Worm (Caenorhabditis elegans) whole organism, young adult: ENCODE data around the gene hsp-12.3.

ENCODE experiments used
- B0261.1 ChIP-seq: sonication (generic microtip); optimal IDR thresholded peaks from 2 replicates; lab custom pipeline; 2016; ENCODE audit warnings: mild to moderate bottlenecking, missing genetic modification characterization, moderate library complexity, missing compliant biosample characterization
- B0336.3 ChIP-seq: fragments of 200-800 bp; sonication (Bioruptor generic); IDR thresholded peaks from 2 replicates; pipeline ENCODE4 v1.3.6; 2022; ENCODE audit warnings: missing genetic modification characterization, missing compliant biosample characterization
- C17E4.6 ChIP-seq: fragments of 200-800 bp; sonication (Bioruptor generic); IDR thresholded peaks from 2 replicates; pipeline ENCODE4 v1.3.6; 2022; ENCODE audit warnings: missing genetic modification reagents, missing genetic modification characterization, missing compliant biosample characterization
- F23B12.7 ChIP-seq: sonication (generic microtip); optimal IDR thresholded peaks from 2 replicates; lab custom pipeline; 2017; ENCODE audit warnings: missing genetic modification characterization, mild to moderate bottlenecking, missing compliant biosample characterization, antibody characterized with exemption, moderate library complexity; ENCODE audit not compliant: insufficient read depth
- F49E8.2 ChIP-seq: sonication (generic microtip); optimal IDR thresholded peaks from 3 replicates; lab custom pipeline; 2017; ENCODE audit warnings: missing genetic modification characterization, mild to moderate bottlenecking, missing compliant biosample characterization, antibody characterized with exemption, moderate library complexity; ENCODE audit not compliant: insufficient read depth
- Y56A3A.18 ChIP-seq: fragments of 200-800 bp; sonication (Bioruptor generic); IDR thresholded peaks from 2 replicates; pipeline ENCODE4 v1.3.6; 2022; ENCODE audit warnings: missing genetic modification reagents, missing genetic modification characterization, missing compliant biosample characterization
- Y67H2A.10 ChIP-seq: fragments of 200-800 bp; sonication (Bioruptor generic); conservative IDR thresholded peaks from 2 replicates; pipeline ENCODE4 v1.3.6; 2022; ENCODE audit warnings: missing genetic modification reagents, missing genetic modification characterization, missing compliant biosample characterization
- Y95B8A.8 ChIP-seq: fragments of 200-800 bp; sonication (Bioruptor generic); IDR thresholded peaks from 2 replicates; pipeline ENCODE4 v1.3.6; 2022; ENCODE audit warnings: missing genetic modification reagents, missing genetic modification characterization, missing compliant biosample characterization
- ccch-3 ChIP-seq: fragments of 200-800 bp; sonication (Bioruptor generic); optimal IDR thresholded peaks from 2 replicates; lab custom pipeline; 2018; ENCODE audit warnings: mild to moderate bottlenecking, missing genetic modification characterization, missing compliant biosample characterization
- cebp-1 ChIP-seq, 2 experiments: fragments of 200-800 bp in 1 of 2; sonication (Bioruptor generic) in 1 of 2; sonication (generic microtip) in 1 of 2; IDR thresholded peaks in 1 of 2; optimal IDR thresholded peaks in 1 of 2; 2 replicates each; pipeline versions ENCODE4 v1.3.6 to Lab custom; 2017 to 2022; ENCODE audit warnings: missing compliant biosample characterization in 2 of 2, missing genetic modification characterization in 2 of 2, mild to moderate bottlenecking in 1 of 2, missing genetic modification reagents in 1 of 2, moderate library complexity in 1 of 2
- chd-7 ChIP-seq: sonication (generic microtip); optimal IDR thresholded peaks from 2 replicates; lab custom pipeline; 2016; ENCODE audit warnings: mild to moderate bottlenecking, missing genetic modification characterization, moderate library complexity, missing compliant biosample characterization
- dox-1 ChIP-seq: fragments of 200-800 bp; sonication (Bioruptor generic); IDR thresholded peaks from 2 replicates; pipeline ENCODE4 v1.3.6; 2022; ENCODE audit warnings: missing genetic modification reagents, missing genetic modification characterization, missing compliant biosample characterization
- dpl-1 ChIP-seq: fragments of 150-350 bp; optimal IDR thresholded peaks from 2 replicates; lab custom pipeline; 2014; ENCODE audit warnings: missing biosample characterization, missing genetic modification reagents, missing genetic modification characterization
- ekl-4 ChIP-seq: fragments of 200-800 bp; sonication (Bioruptor generic); IDR thresholded peaks from 2 replicates; pipeline ENCODE4 v1.3.6; 2022; ENCODE audit warnings: missing genetic modification reagents, missing genetic modification characterization, missing compliant biosample characterization
- gei-17 ChIP-seq: fragments of 200-800 bp; sonication (Bioruptor generic); optimal IDR thresholded peaks from 2 replicates; lab custom pipeline; 2018; ENCODE audit warnings: mild to moderate bottlenecking, missing genetic modification characterization, missing compliant biosample characterization
- him-1 ChIP-seq: sonication (generic microtip); optimal IDR thresholded peaks from 2 replicates; lab custom pipeline; 2016; ENCODE audit warnings: missing genotype, missing genetic modification reagents, missing genetic modification characterization, missing compliant biosample characterization
- hlh-12 ChIP-seq: sonication (generic microtip); optimal IDR thresholded peaks from 2 replicates; lab custom pipeline; 2016; ENCODE audit warnings: missing genetic modification characterization, missing compliant biosample characterization
- lag-1 ChIP-seq: fragments of 200-800 bp; sonication (Bioruptor generic); IDR thresholded peaks from 2 replicates; pipeline ENCODE4 v1.3.6; 2022; ENCODE audit warnings: missing genetic modification reagents, missing genetic modification characterization, missing compliant biosample characterization
- let-607 ChIP-seq, 2 experiments: fragments of 200-800 bp in 1 of 2; sonication (Bioruptor generic) in 1 of 2; sonication (generic microtip) in 1 of 2; optimal IDR thresholded peaks; 2 replicates each; lab custom pipeline; 2016 to 2018; ENCODE audit warnings: mild to moderate bottlenecking in 2 of 2, missing compliant biosample characterization in 2 of 2, missing genetic modification characterization in 2 of 2, moderate library complexity in 2 of 2, missing genotype in 1 of 2
- lin-40 ChIP-seq: sonication (generic microtip); optimal IDR thresholded peaks from 2 replicates; lab custom pipeline; 2016; ENCODE audit warnings: missing genetic modification characterization, mild to moderate bottlenecking, missing compliant biosample characterization, missing genotype, missing genetic modification reagents
- lin-54 ChIP-seq: fragments of 200-800 bp; sonication (Bioruptor generic); optimal IDR thresholded peaks from 2 replicates; lab custom pipeline; 2018; ENCODE audit warnings: mild to moderate bottlenecking, missing genetic modification characterization, missing compliant biosample characterization
- lir-1 ChIP-seq: fragments of 200-800 bp; sonication (Bioruptor generic); conservative IDR thresholded peaks from 2 replicates; pipeline ENCODE4 v1.3.6; 2022; ENCODE audit warnings: missing genetic modification reagents, missing genetic modification characterization, missing compliant biosample characterization
- lsy-27 ChIP-seq: sonication (generic microtip); optimal IDR thresholded peaks from 2 replicates; lab custom pipeline; 2017; ENCODE audit warnings: missing genetic modification characterization, mild to moderate bottlenecking, missing compliant biosample characterization, antibody characterized with exemption, missing genotype, borderline replicate concordance; ENCODE audit not compliant: insufficient read depth
- madf-10 ChIP-seq: sonication (generic microtip); optimal IDR thresholded peaks from 2 replicates; lab custom pipeline; 2016; ENCODE audit warnings: mild to moderate bottlenecking, missing genetic modification characterization, missing compliant biosample characterization
- madf-3 ChIP-seq: fragments of 200-800 bp; sonication (Bioruptor generic); IDR thresholded peaks from 2 replicates; pipeline ENCODE4 v1.3.6; 2022; ENCODE audit warnings: missing genetic modification reagents, missing genetic modification characterization, missing compliant biosample characterization
- madf-6 ChIP-seq: fragments of 200-800 bp; sonication (Bioruptor generic); IDR thresholded peaks from 2 replicates; pipeline ENCODE4 v1.3.6; 2022; ENCODE audit warnings: missing genetic modification reagents, missing genetic modification characterization, missing compliant biosample characterization
- mcd-1 ChIP-seq: fragments of 200-800 bp; sonication (Bioruptor generic); IDR thresholded peaks from 2 replicates; pipeline ENCODE4 v1.3.6; 2022; ENCODE audit warnings: missing genetic modification reagents, missing genetic modification characterization, missing compliant biosample characterization
- nfyb-1 ChIP-seq: fragments of 200-800 bp; sonication (Bioruptor generic); IDR thresholded peaks from 2 replicates; pipeline ENCODE4 v1.3.6; 2022; ENCODE audit warnings: missing genetic modification reagents, missing genetic modification characterization, missing compliant biosample characterization
- nhr-80 ChIP-seq: sonication (generic microtip); optimal IDR thresholded peaks from 2 replicates; lab custom pipeline; 2016; ENCODE audit warnings: missing genetic modification characterization, missing compliant biosample characterization
- pbrm-1 ChIP-seq: fragments of 200-800 bp; sonication (Bioruptor generic); IDR thresholded peaks from 2 replicates; pipeline ENCODE4 v1.3.6; 2022; ENCODE audit warnings: missing genetic modification reagents, missing genetic modification characterization, missing compliant biosample characterization
- pha-4 ChIP-seq: fragments of 150-350 bp; sonication (generic microtip); optimal IDR thresholded peaks from 2 replicates; lab custom pipeline; 2014; ENCODE audit warnings: missing biosample characterization, missing genetic modification reagents, missing genetic modification characterization
- rcor-1 ChIP-seq: fragments of 200-800 bp; sonication (Bioruptor generic); IDR thresholded peaks from 2 replicates; pipeline ENCODE4 v1.3.6; 2022; ENCODE audit warnings: missing genetic modification reagents, missing genetic modification characterization, missing compliant biosample characterization
- rpc-1 ChIP-seq, 2 experiments: fragments of 150-350 bp in 1 of 2; sonication (generic microtip) in 1 of 2; optimal IDR thresholded peaks; 2 replicates each; lab custom pipeline; 2014 to 2018; ENCODE audit warnings: missing biosample characterization in 1 of 2, missing genetic modification characterization in 1 of 2, missing genetic modification reagents in 1 of 2, missing genotype in 1 of 2
- sea-2 ChIP-seq: fragments of 200-800 bp; sonication (Bioruptor generic); IDR thresholded peaks from 2 replicates; pipeline ENCODE4 v1.3.6; 2022; ENCODE audit warnings: missing genetic modification characterization, missing compliant biosample characterization
- snpc-1.3 ChIP-seq: sonication (generic microtip); optimal IDR thresholded peaks from 2 replicates; lab custom pipeline; 2017; ENCODE audit warnings: missing genetic modification characterization, mild to moderate bottlenecking, missing compliant biosample characterization, antibody characterized with exemption, moderate library complexity, missing genotype, missing genetic modification reagents; ENCODE audit not compliant: insufficient read depth
- snpc-4 ChIP-seq, 5 experiments: fragments of 150-350 bp in 1 of 5; sonication (generic microtip) in 4 of 5; optimal IDR thresholded peaks; 2 replicates each; lab custom pipeline; 2014 to 2018; ENCODE audit warnings: missing genetic modification characterization in 5 of 5, missing biosample characterization in 3 of 5, antibody characterized with exemption in 2 of 5, mild to moderate bottlenecking in 2 of 5, missing compliant biosample characterization in 2 of 5, missing genotype in 2 of 5, moderate library complexity in 2 of 5, missing genetic modification reagents in 1 of 5
- somi-1 ChIP-seq: fragments of 200-800 bp; sonication (Bioruptor generic); optimal IDR thresholded peaks from 2 replicates; lab custom pipeline; 2018; ENCODE audit warnings: mild to moderate bottlenecking, missing genetic modification characterization, missing compliant biosample characterization
- tbp1 ChIP-seq: fragments of 200-800 bp; sonication (Bioruptor generic); optimal IDR thresholded peaks from 2 replicates; lab custom pipeline; 2018; ENCODE audit warnings: mild to moderate bottlenecking, missing genetic modification characterization, missing compliant biosample characterization
- tbx-9 ChIP-seq: sonication (generic microtip); optimal IDR thresholded peaks from 2 replicates; lab custom pipeline; 2016; ENCODE audit warnings: borderline replicate concordance, missing genetic modification characterization, inconsistent platforms, missing compliant biosample characterization
- tlf-1 ChIP-seq: fragments of 200-800 bp; sonication (Bioruptor generic); optimal IDR thresholded peaks from 2 replicates; lab custom pipeline; 2018; ENCODE audit warnings: mild to moderate bottlenecking, missing genetic modification characterization, missing compliant biosample characterization
- xnd-1 ChIP-seq: sonication (generic microtip); optimal IDR thresholded peaks from 2 replicates; lab custom pipeline; 2016; ENCODE audit warnings: missing genotype, missing genetic modification reagents, missing genetic modification characterization, missing compliant biosample characterization
- ztf-28 ChIP-seq: fragments of 200-800 bp; sonication (Bioruptor generic); IDR thresholded peaks from 2 replicates; pipeline ENCODE4 v1.3.6; 2022; ENCODE audit warnings: missing genetic modification reagents, missing genetic modification characterization, missing compliant biosample characterization

hsp-12.3 gene

ce11 chrIV:9442106-9442532 is 3.2 kb downstream of the hsp-12.3 start (continued):
- TF ChIP-seq dox-1 (GFP tag; lab: Robert Waterston, UW) (peak; percentile 44; the same call in 1 of the 2 replicates), ztf-28 (GFP tag; lab: Robert Waterston, UW) (no peak), lag-1 (GFP tag; lab: Robert Waterston, UW) (no peak), B0261.1 (tag; lab: Kevin White, UChicago) (no peak), tlf-1 (GFP tag; lab: Kevin White, UChicago) (peak; percentile 53), madf-10 (tag; lab: Kevin White, UChicago) (peak; percentile 35), mcd-1 (GFP tag; lab: Robert Waterston, UW) (0 out of 2 replicates have a peak, but pooled peaks have one; percentile 17), lin-40 (tag; lab: Kevin White, UChicago) (peak; percentile 72), sea-2 (GFP tag; lab: Robert Waterston, UW) (no peak), chd-7 (tag; lab: Kevin White, UChicago) (peak; percentile 46), hlh-12 (tag; lab: Kevin White, UChicago) (no peak), rpc-1 (optimal IDR thresholded peaks at IDR 0.05; lab: Kevin White, UChicago) (no peak), rpc-1 (tag; optimal IDR thresholded peaks at IDR 0.05; lab: Kevin White, UChicago) (no peak), let-607 (tag; optimal IDR thresholded peaks at IDR 0.05; lab: Kevin White, UChicago) (peak; percentile 64 to 86), somi-1 (peak; percentile 63), pha-4 (peak; percentile 84), cebp-1 (GFP tag; IDR thresholded peaks at IDR 0.05; lab: Robert Waterston, UW) (no peak), cebp-1 (tag; optimal IDR thresholded peaks at IDR 0.05; lab: Kevin White, UChicago) (peak; percentile 57), lsy-27 (tag; lab: Kevin White, UChicago) (no peak), B0336.3 (peak; percentile 68), F23B12.7 (tag; lab: Kevin White, UChicago) (no peak), tbp1 (GFP tag; lab: Kevin White, UChicago) (peak; percentile 49), gei-17 (no peak), tbx-9 (tag; lab: Kevin White, UChicago) (no peak)

- TF ChIP-seq ccch-3 (no peak), snpc-4 (GFP tag; optimal IDR thresholded peaks at IDR 0.05; lab: Kevin White, UChicago) (no peak), snpc-4 (tag; optimal IDR thresholded peaks at IDR 0.05; lab: Kevin White, UChicago) (no peak), nhr-80 (tag; lab: Kevin White, UChicago) (peak; percentile 23)
Observed at ce11 chrIV:9441391-9441790, 3.9 kb downstream of the hsp-12.3 start.

ce11 chrIV:9440880-9441336 is 4.4 kb downstream of the hsp-12.3 start, which contains the start of gene idh-1:
Gene idh-1, minus strand, starts transcription at chrIV:9441107.
- peak; percentile 92 for TF ChIP-seq madf-6
- 0 out of 2 replicates have a peak, but pooled peaks have one; percentile 19 for TF ChIP-seq rcor-1 (GFP tag; lab: Robert Waterston, UW)
- peak; percentile 89 for TF ChIP-seq lin-54
- TF ChIP-seq lir-1 (GFP tag; lab: Robert Waterston, UW): no peak; the same call in 1 of the 2 replicates
- peak; percentile 58 for TF ChIP-seq somi-1
- no peak for TF ChIP-seq ccch-3
- peak; percentile 72 for TF ChIP-seq pbrm-1
- no peak for TF ChIP-seq chd-7 (tag; lab: Kevin White, UChicago)
- no peak; the same call in 1 of the 2 replicates for TF ChIP-seq Y67H2A.10 (GFP tag; lab: Robert Waterston, UW)
- peak; percentile 36; the same call in 1 of the 2 replicates for TF ChIP-seq Y95B8A.8 (GFP tag; lab: Robert Waterston, UW)
- no peak for TF ChIP-seq C17E4.6 (GFP tag; lab: Robert Waterston, UW)
- TF ChIP-seq xnd-1 (tag; lab: Kevin White, UChicago): peak; percentile 77
- TF ChIP-seq nfyb-1 (GFP tag; lab: Robert Waterston, UW): 0 out of 2 replicates have a peak, but pooled peaks have one; percentile 17
- peak; percentile 88 for TF ChIP-seq dpl-1
- TF ChIP-seq Y56A3A.18 (GFP tag; lab: Robert Waterston, UW): peak; percentile 37; the same call in 1 of the 2 replicates
- TF ChIP-seq ekl-4 (GFP tag; lab: Robert Waterston, UW): no peak
- peak; percentile 13 for TF ChIP-seq F49E8.2 (tag; lab: Kevin White, UChicago)
- no peak for TF ChIP-seq him-1 (tag; lab: Kevin White, UChicago)
- peak; percentile 61 for TF ChIP-seq snpc-1.3
- TF ChIP-seq madf-3 (GFP tag; lab: Robert Waterston, UW): 0 out of 2 replicates have a peak, but pooled peaks have one; percentile 55
